Fruit fly (Drosophila melanogaster) whole organism, adult: ENCODE data around the gene Glut1.

Source experiments
- CG1620 ChIP-seq: fragments of 200-800 bp; sonication (Bioruptor generic); optimal IDR thresholded peaks from 2 replicates; lab custom pipeline; 2016; ENCODE audit warnings: missing biosample characterization, missing genetic modification characterization
- Hr96 ChIP-seq: fragments of 200-800 bp; sonication (Bioruptor generic); optimal IDR thresholded peaks from 2 replicates; lab custom pipeline; 2016; ENCODE audit warnings: missing biosample characterization, missing genetic modification characterization
- cic ChIP-seq: fragments of 200-800 bp; sonication (Bioruptor generic); optimal IDR thresholded peaks from 2 replicates; lab custom pipeline; 2017; ENCODE audit warnings: missing biosample characterization, mild to moderate bottlenecking, missing genetic modification characterization, moderate library complexity

- no peak for TF ChIP-seq cic (GFP tag; lab: Kevin White, UChicago)
- TF ChIP-seq Hr96 (GFP tag; lab: Kevin White, UChicago), result no peak
- TF ChIP-seq CG1620 (GFP tag; lab: Kevin White, UChicago), result no peak
Measured at dm6 chr3L:1019876-1020275, 106.0 kb downstream of the Glut1 start.
